Worm (Caenorhabditis elegans): ENCODE results near the gene sap-49.

ce11 chrII:8037863-8038262 lies 2.3 kb upstream of the sap-49 start, which contains the start of gene C08B11.9:
- no peak for TF ChIP-seq ZK546.5 (tag; optimal IDR thresholded peaks at IDR 0.05)
- no peak for TF ChIP-seq elt-3 (tag; optimal IDR thresholded peaks at IDR 0.05)
- TF ChIP-seq unc-62 (GFP tag; optimal IDR thresholded peaks at IDR 0.05), result no peak
- no peak for TF ChIP-seq elt-1 (tag; optimal IDR thresholded peaks at IDR 0.05)
- no peak for TF ChIP-seq blmp-1 (tag; optimal IDR thresholded peaks at IDR 0.05; ENCODE audit: insufficient read depth)
